Fruit fly (Drosophila melanogaster): ENCODE measurements around the gene PolA2.

PolA2 gene

DNA sequence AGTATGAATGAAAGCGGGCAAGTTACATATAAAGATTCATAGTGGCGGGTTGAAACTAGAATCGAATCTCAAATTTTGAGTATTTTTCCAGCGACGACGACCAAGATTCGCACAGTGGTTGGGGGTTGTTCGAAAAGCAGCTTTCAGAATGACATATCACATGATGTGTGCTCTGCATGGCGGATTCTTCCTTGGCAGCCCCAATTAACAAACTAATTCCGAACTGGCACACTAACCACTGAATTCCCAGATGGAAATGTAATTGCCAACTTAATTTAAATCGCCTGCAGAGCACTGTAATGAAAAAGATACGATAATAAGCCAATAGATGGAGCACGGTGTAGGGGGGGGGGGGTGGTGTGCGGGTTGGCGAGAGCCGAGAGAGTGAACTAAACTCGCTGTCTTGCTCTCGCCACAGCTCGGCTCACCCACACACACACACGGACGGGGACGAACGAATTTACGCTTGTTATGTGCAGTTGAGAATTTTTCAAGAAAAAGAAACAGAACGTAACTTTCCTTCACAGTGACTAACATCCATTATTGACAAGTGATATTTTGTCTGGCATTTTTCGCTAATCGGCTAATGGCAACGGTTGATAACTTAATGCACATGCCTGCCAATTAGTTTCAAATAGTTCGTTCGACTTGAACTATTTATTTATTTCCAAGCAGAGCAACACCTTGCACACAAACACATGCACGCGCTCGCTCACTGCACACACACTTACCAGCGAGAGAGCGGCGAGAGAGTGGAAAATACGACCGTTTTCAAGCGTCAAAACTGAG is 42.3 kb downstream of the PolA2 start (continued):
- TF ChIP-seq jumu (GFP tag; optimal IDR thresholded peaks at IDR 0.05) (peak; percentile 95), gro (GFP tag; optimal IDR thresholded peaks at IDR 0.05) (peak; percentile 92), zen2 (GFP tag; IDR thresholded peaks at IDR 0.05; ENCODE audit: partially characterized antibody) (0 out of 3 replicates have a peak, but pooled peaks have one; percentile 17), HHEX (GFP tag; optimal IDR thresholded peaks at IDR 0.05) (peak; percentile 96), aop (GFP tag; IDR thresholded peaks at IDR 0.05) (peak; percentile 91), Ets65A (GFP tag) (peak; percentile 99), CG10209 (GFP tag; optimal IDR thresholded peaks at IDR 0.05) (peak; percentile 96), Hand (GFP tag; optimal IDR thresholded peaks at IDR 0.05) (peak; percentile 95), prd (optimal IDR thresholded peaks at IDR 0.05) (no peak), prd (GFP tag; IDR thresholded peaks at IDR 0.05) (peak; percentile 97), H2.0 (GFP tag; IDR thresholded peaks at IDR 0.05) (peak; percentile 97), C15 (GFP tag; IDR thresholded peaks at IDR 0.05) (peak; percentile 93), CG9932 (GFP tag; IDR thresholded peaks at IDR 0.05) (peak; percentile 97), hkb (optimal IDR thresholded peaks at IDR 0.05) (no peak), hkb (GFP tag; IDR thresholded peaks at IDR 0.05) (peak; percentile 98), dimm (GFP tag; IDR thresholded peaks at IDR 0.05) (peak; percentile 91), bigmax (GFP tag; optimal IDR thresholded peaks at IDR 0.05) (peak; percentile 68), B-H2 (GFP tag; optimal IDR thresholded peaks at IDR 0.05) (peak; percentile 73), CG30020 (tag; optimal IDR thresholded peaks at IDR 0.05) (peak; percentile 48), CG2678 (tag; optimal IDR thresholded peaks at IDR 0.05) (peak; percentile 96), tup (GFP tag; optimal IDR thresholded peaks at IDR 0.05) (peak; percentile 80), CkIIα-i1 (GFP tag; IDR thresholded peaks at IDR 0.05) (peak; percentile 87), CG4617 (GFP tag; optimal IDR thresholded peaks at IDR 0.05; ENCODE audit: borderline replicate concordance) (peak; percentile 92), Doc3 (GFP tag; IDR thresholded peaks at IDR 0.05; ENCODE audit: partially characterized antibody) (0 out of 3 replicates have a peak, but pooled peaks have one; percentile 25), CG7839 (tag; optimal IDR thresholded peaks at IDR 0.05) (peak; percentile 97), HLHmδ (GFP tag; optimal IDR thresholded peaks at IDR 0.05) (peak; percentile 8), CG1233 (GFP tag; optimal IDR thresholded peaks at IDR 0.05) (peak; percentile 92), tna (GFP tag; IDR thresholded peaks at IDR 0.05; ENCODE audit: partially characterized antibody) (peak; percentile 63; the same call in 1 of the 2 replicates), cas (GFP tag; IDR thresholded peaks at IDR 0.05) (peak; percentile 91), crc (GFP tag; optimal IDR thresholded peaks at IDR 0.05) (peak; percentile 90), nerfin-1 (tag; optimal IDR thresholded peaks at IDR 0.05) (peak; percentile 80), MESR4 (GFP tag; optimal IDR thresholded peaks at IDR 0.05) (peak; percentile 63), CG12071 (GFP tag; optimal IDR thresholded peaks at IDR 0.05) (peak; percentile 97), CG6254 (GFP tag; optimal IDR thresholded peaks at IDR 0.05) (peak; percentile 91), ewg (GFP tag; optimal IDR thresholded peaks at IDR 0.05) (peak; percentile 92), CG9817 (tag; optimal IDR thresholded peaks at IDR 0.05) (peak; percentile 93), CG9727 (GFP tag; optimal IDR thresholded peaks at IDR 0.05) (peak; percentile 95), peb (GFP tag; IDR thresholded peaks at IDR 0.05) (peak; percentile 95), trh (GFP tag; optimal IDR thresholded peaks at IDR 0.05) (peak; percentile 81), schlank (tag; optimal IDR thresholded peaks at IDR 0.05) (peak; percentile 96), CG3726 (GFP tag; IDR thresholded peaks at IDR 0.05) (peak; percentile 96), CG17385 (GFP tag; optimal IDR thresholded peaks at IDR 0.05) (peak; percentile 91), MBD-R2 (GFP tag; IDR thresholded peaks at IDR 0.05) (peak; percentile 95), Optix (GFP tag; IDR thresholded peaks at IDR 0.05) (peak; percentile 98), CG18599 (GFP tag; optimal IDR thresholded peaks at IDR 0.05) (peak; percentile 98), Nf-YA (GFP tag; IDR thresholded peaks at IDR 0.05) (peak; percentile 92), Usf (GFP tag; optimal IDR thresholded peaks at IDR 0.05) (peak; percentile 92), zen (tag; optimal IDR thresholded peaks at IDR 0.05) (peak; percentile 76), CG6765 (GFP tag; optimal IDR thresholded peaks at IDR 0.05) (peak; percentile 90)

All from whole organism, embryonic.